Fruit fly (Drosophila melanogaster) whole organism, wandering third instar larva: ENCODE data around the gene Top3beta.

Experiments used
- CG32264 ChIP-seq: fragments of 200-800 bp; sonication (Bioruptor generic); optimal IDR thresholded peaks from 2 replicates; lab custom pipeline; 2016; ENCODE audit warnings: missing biosample characterization, missing genetic modification characterization
- Dif ChIP-seq: fragments of 200-275, 200-300 bp; sonication (Bioruptor generic); optimal IDR thresholded peaks from 2 replicates; lab custom pipeline; 2018; ENCODE audit warnings: missing biosample characterization, missing genetic modification characterization; ENCODE audit not compliant: partially characterized antibody
- HLH106 ChIP-seq: fragments of 200-800 bp; optimal IDR thresholded peaks from 3 replicates; lab custom pipeline; 2019; ENCODE audit warnings: missing biosample characterization, mild to moderate bottlenecking, missing genetic modification characterization, moderate library complexity
- Myc ChIP-seq: fragments of >200 bp; optimal IDR thresholded peaks from 2 replicates; lab custom pipeline; 2017
- OdsH ChIP-seq: fragments of 200-800 bp; sonication (Bioruptor generic); optimal IDR thresholded peaks from 2 replicates; lab custom pipeline; 2016; ENCODE audit warnings: missing biosample characterization, mild to moderate bottlenecking, missing genetic modification characterization
- Rel ChIP-seq, 2 experiments: fragments of 200-800 bp; sonication (Bioruptor generic) in 1 of 2; optimal IDR thresholded peaks; 2 replicates in 1 of 2; 3 replicates in 1 of 2; lab custom pipeline; 2016 to 2019; ENCODE audit warnings: mild to moderate bottlenecking in 2 of 2, missing biosample characterization in 2 of 2, missing genetic modification characterization in 2 of 2, moderate library complexity in 1 of 2
- br ChIP-seq: fragments of 200-800 bp; sonication (Bioruptor generic); optimal IDR thresholded peaks from 2 replicates; lab custom pipeline; 2016; ENCODE audit warnings: missing biosample characterization, missing genetic modification characterization
- jim ChIP-seq: fragments of 175-275, 200-325 bp; sonication (Bioruptor generic); optimal IDR thresholded peaks from 2 replicates; lab custom pipeline; 2016; ENCODE audit warnings: missing biosample characterization, mild to moderate bottlenecking, missing genetic modification characterization
- lola ChIP-seq: fragments of >200 bp; optimal IDR thresholded peaks from 2 replicates; lab custom pipeline; 2017; ENCODE audit warnings: missing biosample characterization, missing genetic modification characterization
- usp ChIP-seq: fragments of >200 bp; optimal IDR thresholded peaks from 2 replicates; lab custom pipeline; 2017; ENCODE audit warnings: missing biosample characterization, missing genetic modification characterization

dm6 chrX:6295129-6295539 is 7.3 kb upstream of the Top3beta start, which contains the start of the genes CG15891 and CG3815:
- TF ChIP-seq Rel (GFP tag; optimal IDR thresholded peaks at IDR 0.05; lab: Kevin White, UChicago) = no peak
- TF ChIP-seq Rel (tag; optimal IDR thresholded peaks at IDR 0.05; lab: Kevin White, UChicago) = peak; percentile 43
- no peak for TF ChIP-seq jim (GFP tag; lab: Kevin White, UChicago)
- peak; percentile 77 for TF ChIP-seq HLH106 (tag; lab: Kevin White, UChicago)
- no peak for TF ChIP-seq OdsH (GFP tag; lab: Kevin White, UChicago)
- no peak for TF ChIP-seq CG32264
- no peak for TF ChIP-seq lola (GFP tag; lab: Kevin White, UChicago)
- peak; percentile 99 for TF ChIP-seq Myc (lab: Kevin White, UChicago)
- no peak for TF ChIP-seq usp
- no peak for TF ChIP-seq Dif (GFP tag; lab: Kevin White, UChicago)
- no peak for TF ChIP-seq br (GFP tag; lab: Kevin White, UChicago)
